Worm (Caenorhabditis elegans) whole organism, young adult: Measurements from ENCODE around the gene pigk-1.

Experiments used
- B0261.1 ChIP-seq: sonication (generic microtip); optimal IDR thresholded peaks from 2 replicates; lab custom pipeline; 2016; ENCODE audit warnings: mild to moderate bottlenecking, missing genetic modification characterization, moderate library complexity, missing compliant biosample characterization
- F10E7.11 ChIP-seq: sonication (generic microtip); optimal IDR thresholded peaks from 2 replicates; lab custom pipeline; 2017; ENCODE audit warnings: mild to moderate bottlenecking, missing genetic modification characterization, moderate library complexity, missing compliant biosample characterization
- F33H1.4 ChIP-seq: fragments of 200-800 bp; sonication (Bioruptor generic); IDR thresholded peaks from 2 replicates; pipeline ENCODE4 v1.3.6; 2022; ENCODE audit warnings: missing genetic modification reagents, missing genetic modification characterization, missing compliant biosample characterization
- F37B4.10 ChIP-seq: fragments of 200-800 bp; sonication (Bioruptor generic); IDR thresholded peaks from 2 replicates; pipeline ENCODE4 v1.3.6; 2022; ENCODE audit warnings: missing genetic modification characterization, missing compliant biosample characterization
- F55B11.4 ChIP-seq: sonication (generic microtip); optimal IDR thresholded peaks from 2 replicates; lab custom pipeline; 2016; ENCODE audit warnings: missing compliant biosample characterization, missing genetic modification characterization, borderline replicate concordance; ENCODE audit not compliant: insufficient read depth
- F57C9.4 ChIP-seq: sonication (generic microtip); optimal IDR thresholded peaks from 2 replicates; lab custom pipeline; 2017; ENCODE audit warnings: mild to moderate bottlenecking, missing genetic modification characterization, missing compliant biosample characterization
- K12H6.12 ChIP-seq: fragments of 200-800 bp; sonication (Bioruptor generic); optimal IDR thresholded peaks from 2 replicates; lab custom pipeline; 2018; ENCODE audit warnings: mild to moderate bottlenecking, missing genetic modification characterization, missing compliant biosample characterization
- T07F8.4 ChIP-seq: sonication (generic microtip); optimal IDR thresholded peaks from 2 replicates; lab custom pipeline; 2016; ENCODE audit warnings: mild to moderate bottlenecking, missing genetic modification characterization, moderate library complexity, missing compliant biosample characterization
- Y56A3A.18 ChIP-seq: fragments of 200-800 bp; sonication (Bioruptor generic); IDR thresholded peaks from 2 replicates; pipeline ENCODE4 v1.3.6; 2022; ENCODE audit warnings: missing genetic modification reagents, missing genetic modification characterization, missing compliant biosample characterization
- Y67H2A.10 ChIP-seq: fragments of 200-800 bp; sonication (Bioruptor generic); conservative IDR thresholded peaks from 2 replicates; pipeline ENCODE4 v1.3.6; 2022; ENCODE audit warnings: missing genetic modification reagents, missing genetic modification characterization, missing compliant biosample characterization
- Y95B8A.8 ChIP-seq: fragments of 200-800 bp; sonication (Bioruptor generic); IDR thresholded peaks from 2 replicates; pipeline ENCODE4 v1.3.6; 2022; ENCODE audit warnings: missing genetic modification reagents, missing genetic modification characterization, missing compliant biosample characterization
- akir-1 ChIP-seq: fragments of 200-800 bp; sonication (Bioruptor generic); optimal IDR thresholded peaks from 2 replicates; lab custom pipeline; 2018; ENCODE audit warnings: mild to moderate bottlenecking, missing genetic modification characterization, moderate library complexity, missing compliant biosample characterization
- ama-1 ChIP-seq, 3 experiments: fragments of 150-350 bp in 1 of 3; sonication (generic microtip) in 2 of 3; optimal IDR thresholded peaks; 2 replicates each; lab custom pipeline; 2014 to 2018; ENCODE audit warnings: missing biosample characterization in 2 of 3, missing genetic modification characterization in 2 of 3, missing genetic modification reagents in 2 of 3
- athp-1 ChIP-seq: sonication (generic microtip); optimal IDR thresholded peaks from 2 replicates; lab custom pipeline; 2017; ENCODE audit warnings: mild to moderate bottlenecking, missing genetic modification characterization, missing compliant biosample characterization
- attf-5 ChIP-seq: fragments of 200-800 bp; sonication (Bioruptor generic); optimal IDR thresholded peaks from 2 replicates; lab custom pipeline; 2018; ENCODE audit warnings: mild to moderate bottlenecking, missing genetic modification characterization, missing compliant biosample characterization
- attf-6 ChIP-seq: fragments of 200-800 bp; sonication (Bioruptor generic); IDR thresholded peaks from 2 replicates; pipeline ENCODE4 v1.3.6; 2022; ENCODE audit warnings: missing genetic modification reagents, missing genetic modification characterization, missing compliant biosample characterization
- bed-1 ChIP-seq: fragments of 200-800 bp; sonication (Bioruptor generic); IDR thresholded peaks from 2 replicates; pipeline ENCODE4 v1.3.6; 2022; ENCODE audit warnings: missing genetic modification reagents, missing genetic modification characterization, missing compliant biosample characterization
- ceh-27 ChIP-seq: fragments of 200-800 bp; sonication (Bioruptor generic); optimal IDR thresholded peaks from 2 replicates; lab custom pipeline; 2018; ENCODE audit warnings: mild to moderate bottlenecking, missing genetic modification characterization, moderate library complexity, missing compliant biosample characterization
- ceh-79 ChIP-seq: sonication (generic microtip); optimal IDR thresholded peaks from 2 replicates; lab custom pipeline; 2017; ENCODE audit warnings: mild to moderate bottlenecking, missing genetic modification characterization, missing compliant biosample characterization
- dox-1 ChIP-seq: fragments of 200-800 bp; sonication (Bioruptor generic); IDR thresholded peaks from 2 replicates; pipeline ENCODE4 v1.3.6; 2022; ENCODE audit warnings: missing genetic modification reagents, missing genetic modification characterization, missing compliant biosample characterization
- dpl-1 ChIP-seq: fragments of 150-350 bp; optimal IDR thresholded peaks from 2 replicates; lab custom pipeline; 2014; ENCODE audit warnings: missing biosample characterization, missing genetic modification reagents, missing genetic modification characterization
- egl-18 ChIP-seq: fragments of 200-800 bp; sonication (Bioruptor generic); IDR thresholded peaks from 2 replicates; pipeline ENCODE4 v1.3.6; 2022; ENCODE audit warnings: missing genetic modification reagents, missing genetic modification characterization, missing compliant biosample characterization
- egl-44 ChIP-seq: fragments of 200-800 bp; sonication (Bioruptor generic); IDR thresholded peaks from 2 replicates; pipeline ENCODE4 v1.3.6; 2022; ENCODE audit warnings: missing genetic modification reagents, missing genetic modification characterization, missing compliant biosample characterization
- ekl-4 ChIP-seq: fragments of 200-800 bp; sonication (Bioruptor generic); IDR thresholded peaks from 2 replicates; pipeline ENCODE4 v1.3.6; 2022; ENCODE audit warnings: missing genetic modification reagents, missing genetic modification characterization, missing compliant biosample characterization
- ets-4 ChIP-seq: fragments of 200-800 bp; sonication (Bioruptor generic); optimal IDR thresholded peaks from 2 replicates; lab custom pipeline; 2018; ENCODE audit warnings: mild to moderate bottlenecking, missing genetic modification characterization, missing compliant biosample characterization
- him-1 ChIP-seq: sonication (generic microtip); optimal IDR thresholded peaks from 2 replicates; lab custom pipeline; 2016; ENCODE audit warnings: missing genotype, missing genetic modification reagents, missing genetic modification characterization, missing compliant biosample characterization
- hlh-26 ChIP-seq: fragments of 200-800 bp; sonication (Bioruptor generic); conservative IDR thresholded peaks from 2 replicates; pipeline ENCODE4 v1.3.6; 2022; ENCODE audit warnings: missing genetic modification reagents, missing genetic modification characterization, missing compliant biosample characterization
- hmg-20 ChIP-seq: fragments of 200-800 bp; sonication (Bioruptor generic); IDR thresholded peaks from 2 replicates; pipeline ENCODE4 v1.3.6; 2022; ENCODE audit warnings: missing genetic modification reagents, missing genetic modification characterization, missing compliant biosample characterization
- hrde-1 ChIP-seq: sonication (generic microtip); optimal IDR thresholded peaks from 2 replicates; lab custom pipeline; 2016; ENCODE audit warnings: missing genetic modification characterization, mild to moderate bottlenecking, missing compliant biosample characterization, moderate library complexity, missing genotype, missing genetic modification reagents, borderline replicate concordance
- hsf-1 ChIP-seq: fragments of 200-800 bp; sonication (Bioruptor generic); IDR thresholded peaks from 2 replicates; pipeline ENCODE4 v1.3.6; 2022; ENCODE audit warnings: missing genetic modification reagents, missing genetic modification characterization, missing compliant biosample characterization
- let-607 ChIP-seq, 2 experiments: fragments of 200-800 bp in 1 of 2; sonication (Bioruptor generic) in 1 of 2; sonication (generic microtip) in 1 of 2; optimal IDR thresholded peaks; 2 replicates each; lab custom pipeline; 2016 to 2018; ENCODE audit warnings: mild to moderate bottlenecking in 2 of 2, missing compliant biosample characterization in 2 of 2, missing genetic modification characterization in 2 of 2, moderate library complexity in 2 of 2, missing genotype in 1 of 2
- lin-26 ChIP-seq: fragments of 200-800 bp; sonication (Bioruptor generic); IDR thresholded peaks from 2 replicates; pipeline ENCODE4 v1.3.6; 2022; ENCODE audit warnings: missing genetic modification reagents, missing genetic modification characterization, missing compliant biosample characterization
- lsy-27 ChIP-seq: sonication (generic microtip); optimal IDR thresholded peaks from 2 replicates; lab custom pipeline; 2017; ENCODE audit warnings: missing genetic modification characterization, mild to moderate bottlenecking, missing compliant biosample characterization, antibody characterized with exemption, missing genotype, borderline replicate concordance; ENCODE audit not compliant: insufficient read depth
- madf-3 ChIP-seq: fragments of 200-800 bp; sonication (Bioruptor generic); IDR thresholded peaks from 2 replicates; pipeline ENCODE4 v1.3.6; 2022; ENCODE audit warnings: missing genetic modification reagents, missing genetic modification characterization, missing compliant biosample characterization
- nhr-179 ChIP-seq: sonication (generic microtip); optimal IDR thresholded peaks from 2 replicates; lab custom pipeline; 2016; ENCODE audit warnings: mild to moderate bottlenecking, missing genetic modification characterization, missing compliant biosample characterization
- pbrm-1 ChIP-seq: fragments of 200-800 bp; sonication (Bioruptor generic); IDR thresholded peaks from 2 replicates; pipeline ENCODE4 v1.3.6; 2022; ENCODE audit warnings: missing genetic modification reagents, missing genetic modification characterization, missing compliant biosample characterization
- repo-1 ChIP-seq: sonication (generic microtip); optimal IDR thresholded peaks from 2 replicates; lab custom pipeline; 2017; ENCODE audit warnings: mild to moderate bottlenecking, missing genetic modification characterization, missing compliant biosample characterization
- snpc-1.3 ChIP-seq: sonication (generic microtip); optimal IDR thresholded peaks from 2 replicates; lab custom pipeline; 2017; ENCODE audit warnings: missing genetic modification characterization, mild to moderate bottlenecking, missing compliant biosample characterization, antibody characterized with exemption, moderate library complexity, missing genotype, missing genetic modification reagents; ENCODE audit not compliant: insufficient read depth
- snpc-3.4 ChIP-seq: sonication (generic microtip); optimal IDR thresholded peaks from 2 replicates; lab custom pipeline; 2017; ENCODE audit warnings: missing genetic modification characterization, mild to moderate bottlenecking, missing compliant biosample characterization, antibody characterized with exemption, moderate library complexity, missing genotype, missing genetic modification reagents
- snpc-4 ChIP-seq, 5 experiments: fragments of 150-350 bp in 1 of 5; sonication (generic microtip) in 4 of 5; optimal IDR thresholded peaks; 2 replicates each; lab custom pipeline; 2014 to 2018; ENCODE audit warnings: missing genetic modification characterization in 5 of 5, missing biosample characterization in 3 of 5, antibody characterized with exemption in 2 of 5, mild to moderate bottlenecking in 2 of 5, missing compliant biosample characterization in 2 of 5, missing genotype in 2 of 5, moderate library complexity in 2 of 5, missing genetic modification reagents in 1 of 5
- sptf-2 ChIP-seq: fragments of 200-800 bp; sonication (Bioruptor generic); optimal IDR thresholded peaks from 2 replicates; lab custom pipeline; 2018; ENCODE audit warnings: mild to moderate bottlenecking, missing genetic modification characterization, missing compliant biosample characterization
- tbp1 ChIP-seq: fragments of 200-800 bp; sonication (Bioruptor generic); optimal IDR thresholded peaks from 2 replicates; lab custom pipeline; 2018; ENCODE audit warnings: mild to moderate bottlenecking, missing genetic modification characterization, missing compliant biosample characterization
- unc-130 ChIP-seq: sonication (generic microtip); optimal IDR thresholded peaks from 2 replicates; lab custom pipeline; 2016; ENCODE audit warnings: missing genetic modification reagents, missing genetic modification characterization, missing compliant biosample characterization
- unc-62 ChIP-seq: fragments of 150-350 bp; optimal IDR thresholded peaks from 2 replicates; lab custom pipeline; 2014; ENCODE audit warnings: missing biosample characterization, missing genetic modification reagents, missing genetic modification characterization
- xnd-1 ChIP-seq: sonication (generic microtip); optimal IDR thresholded peaks from 2 replicates; lab custom pipeline; 2016; ENCODE audit warnings: missing genotype, missing genetic modification reagents, missing genetic modification characterization, missing compliant biosample characterization
- ztf-28 ChIP-seq: fragments of 200-800 bp; sonication (Bioruptor generic); IDR thresholded peaks from 2 replicates; pipeline ENCODE4 v1.3.6; 2022; ENCODE audit warnings: missing genetic modification reagents, missing genetic modification characterization, missing compliant biosample characterization

pigk-1 gene

ce11 chrIV:11145929-11146339 is 36.1 kb upstream of the pigk-1 start (continued):
- TF ChIP-seq snpc-3.4 (tag; lab: Kevin White, UChicago) (peak; percentile 53), xnd-1 (tag; lab: Kevin White, UChicago) (peak; percentile 53), ets-4 (GFP tag; lab: Kevin White, UChicago) (no peak), ceh-27 (no peak), athp-1 (peak; percentile 61), attf-6 (GFP tag; lab: Robert Waterston, UW) (peak; percentile 78; the same call in 1 of the 2 replicates), let-607 (tag; optimal IDR thresholded peaks at IDR 0.05; lab: Kevin White, UChicago) (no peak), hrde-1 (tag; lab: Kevin White, UChicago) (peak; percentile 89), snpc-1.3 (tag; lab: Kevin White, UChicago) (peak; percentile 26), dpl-1 (GFP tag; lab: Kevin White, UChicago) (no peak), madf-3 (GFP tag; lab: Robert Waterston, UW) (0 out of 2 replicates have a peak, but pooled peaks have one; percentile 38), unc-130 (GFP tag; lab: Kevin White, UChicago) (peak; percentile 83), F10E7.11 (tag; lab: Kevin White, UChicago) (peak; percentile 91), Y67H2A.10 (GFP tag; lab: Robert Waterston, UW) (no peak), pbrm-1 (GFP tag; lab: Robert Waterston, UW) (peak; percentile 52; the same call in 1 of the 2 replicates), tbp1 (GFP tag; lab: Kevin White, UChicago) (peak; percentile 42), hsf-1 (GFP tag; lab: Robert Waterston, UW) (peak; percentile 74), akir-1 (GFP tag; lab: Kevin White, UChicago) (no peak), T07F8.4 (tag; lab: Kevin White, UChicago) (no peak), hlh-26 (GFP tag; lab: Robert Waterston, UW) (no peak), sptf-2 (GFP tag; lab: Kevin White, UChicago) (no peak), F57C9.4 (tag; lab: Kevin White, UChicago) (peak; percentile 76), repo-1 (tag; lab: Kevin White, UChicago) (peak; percentile 78), snpc-4 (GFP tag; optimal IDR thresholded peaks at IDR 0.05; lab: Kevin White, UChicago) (peak; percentile 54), snpc-4 (tag; optimal IDR thresholded peaks at IDR 0.05; lab: Kevin White, UChicago) (peak in 2 of 4 experiments; percentile 37 to 45), bed-1 (GFP tag; lab: Robert Waterston, UW) (no peak), Y95B8A.8 (0 out of 2 replicates have a peak, but pooled peaks have one; percentile 50), lin-26 (GFP tag; lab: Robert Waterston, UW) (peak; percentile 59), ekl-4 (GFP tag; lab: Robert Waterston, UW) (peak; percentile 72), hmg-20 (no peak), B0261.1 (tag; lab: Kevin White, UChicago) (no peak), Y56A3A.18 (GFP tag; lab: Robert Waterston, UW) (0 out of 2 replicates have a peak, but pooled peaks have one; percentile 49), F33H1.4 (peak; percentile 32), nhr-179 (tag; lab: Kevin White, UChicago) (no peak), egl-44 (no peak), ama-1 (optimal IDR thresholded peaks at IDR 0.05; lab: Kevin White, UChicago) (no peak), ama-1 (GFP tag; optimal IDR thresholded peaks at IDR 0.05; lab: Kevin White, UChicago) (peak in 1 of 2 experiments; percentile 63), egl-18 (GFP tag; lab: Robert Waterston, UW) (no peak), dox-1 (GFP tag; lab: Robert Waterston, UW) (no peak), attf-5 (GFP tag; lab: Kevin White, UChicago) (peak; percentile 17), unc-62 (GFP tag; lab: Kevin White, UChicago) (no peak), him-1 (tag; lab: Kevin White, UChicago) (peak; percentile 64), ztf-28 (GFP tag; lab: Robert Waterston, UW) (no peak), K12H6.12 (tag; lab: Kevin White, UChicago) (no peak), F37B4.10 (GFP tag; lab: Robert Waterston, UW) (no peak), ceh-79 (tag; lab: Kevin White, UChicago) (peak; percentile 57), lsy-27 (tag; lab: Kevin White, UChicago) (no peak), F55B11.4 (tag; lab: Kevin White, UChicago) (no peak)
